Worm (Caenorhabditis elegans) whole organism, late embryonic: ENCODE results near the gene knl-1.

Experiments used
- C08G9.2 ChIP-seq: sonication (generic microtip); optimal IDR thresholded peaks from 2 replicates; lab custom pipeline; 2016; ENCODE audit warnings: mild to moderate bottlenecking, missing genetic modification characterization, moderate library complexity, missing compliant biosample characterization
- C38D4.7 ChIP-seq: fragments of 200-800 bp; sonication (Bioruptor generic); optimal IDR thresholded peaks from 2 replicates; lab custom pipeline; 2018; ENCODE audit warnings: mild to moderate bottlenecking, missing genetic modification characterization, moderate library complexity, missing compliant biosample characterization
- F13H6.1 ChIP-seq: sonication (generic microtip); optimal IDR thresholded peaks from 2 replicates; lab custom pipeline; 2016; ENCODE audit warnings: missing genetic modification characterization, missing compliant biosample characterization
- K02D7.2 ChIP-seq: sonication (generic microtip); optimal IDR thresholded peaks from 2 replicates; lab custom pipeline; 2017; ENCODE audit warnings: mild to moderate bottlenecking, missing genetic modification characterization, missing compliant biosample characterization
- T23F11.4 ChIP-seq: fragments of 200-800 bp; sonication (Bioruptor generic); optimal IDR thresholded peaks from 2 replicates; lab custom pipeline; 2018; ENCODE audit warnings: mild to moderate bottlenecking, missing genetic modification characterization, missing compliant biosample characterization
- ceh-14 ChIP-seq: sonication (generic microtip); optimal IDR thresholded peaks from 2 replicates; lab custom pipeline; 2016; ENCODE audit warnings: missing genotype, missing genetic modification characterization, missing compliant biosample characterization
- ceh-18 ChIP-seq: sonication (generic microtip); optimal IDR thresholded peaks from 2 replicates; lab custom pipeline; 2016; ENCODE audit warnings: missing genetic modification characterization, missing compliant biosample characterization
- ceh-19 ChIP-seq: fragments of 200-800 bp; sonication (Bioruptor generic); optimal IDR thresholded peaks from 2 replicates; lab custom pipeline; 2018; ENCODE audit warnings: mild to moderate bottlenecking, missing genetic modification characterization, missing compliant biosample characterization
- ceh-2 ChIP-seq: sonication (generic microtip); optimal IDR thresholded peaks from 2 replicates; lab custom pipeline; 2016; ENCODE audit warnings: missing genotype, missing genetic modification characterization, missing compliant biosample characterization
- ceh-22 ChIP-seq: sonication (generic microtip); optimal IDR thresholded peaks from 2 replicates; lab custom pipeline; 2017; ENCODE audit warnings: missing biosample characterization, missing genetic modification characterization
- ceh-30 ChIP-seq: fragments of 150-350 bp; optimal IDR thresholded peaks from 2 replicates; lab custom pipeline; 2014; ENCODE audit warnings: missing biosample characterization, missing genetic modification characterization
- ceh-31 ChIP-seq: sonication (generic microtip); optimal IDR thresholded peaks from 2 replicates; lab custom pipeline; 2016; ENCODE audit warnings: missing genetic modification characterization, missing compliant biosample characterization
- ceh-34 ChIP-seq: sonication (generic microtip); optimal IDR thresholded peaks from 2 replicates; lab custom pipeline; 2016; ENCODE audit warnings: mild to moderate bottlenecking, missing genetic modification characterization, missing compliant biosample characterization
- ceh-45 ChIP-seq: fragments of 200-800 bp; sonication (Bioruptor generic); IDR thresholded peaks from 2 replicates; pipeline ENCODE4 v1.3.6; 2022; ENCODE audit warnings: missing genetic modification reagents, missing genetic modification characterization, missing compliant biosample characterization
- ceh-48 ChIP-seq: sonication (generic microtip); optimal IDR thresholded peaks from 2 replicates; lab custom pipeline; 2016; ENCODE audit warnings: missing genetic modification characterization, inconsistent platforms, missing compliant biosample characterization
- dmd-4 ChIP-seq: sonication (generic microtip); optimal IDR thresholded peaks from 2 replicates; lab custom pipeline; 2016; ENCODE audit warnings: borderline replicate concordance, missing genetic modification characterization, missing compliant biosample characterization
- elt-2 ChIP-seq: sonication (generic microtip); optimal IDR thresholded peaks from 2 replicates; lab custom pipeline; 2016; ENCODE audit warnings: missing genetic modification reagents, missing genetic modification characterization, missing compliant biosample characterization
- ets-4 ChIP-seq: sonication (generic microtip); optimal IDR thresholded peaks from 2 replicates; lab custom pipeline; 2016; ENCODE audit warnings: missing genetic modification characterization, missing compliant biosample characterization
- fkh-6 ChIP-seq: sonication (generic microtip); optimal IDR thresholded peaks from 2 replicates; lab custom pipeline; 2016; ENCODE audit warnings: missing genetic modification characterization, missing compliant biosample characterization
- gmeb-2 ChIP-seq: sonication (generic microtip); optimal IDR thresholded peaks from 2 replicates; lab custom pipeline; 2016; ENCODE audit warnings: missing genetic modification characterization, inconsistent platforms, missing compliant biosample characterization
- hlh-13 ChIP-seq: fragments of 200-800 bp; sonication (Bioruptor generic); optimal IDR thresholded peaks from 2 replicates; lab custom pipeline; 2018; ENCODE audit warnings: mild to moderate bottlenecking, missing genetic modification characterization, missing compliant biosample characterization
- hlh-30 ChIP-seq: sonication (generic microtip); optimal IDR thresholded peaks from 2 replicates; lab custom pipeline; 2017; ENCODE audit warnings: antibody characterized with exemption, missing genetic modification characterization, missing compliant biosample characterization; ENCODE audit not compliant: insufficient read depth
- hlh-8 ChIP-seq: sonication (generic microtip); optimal IDR thresholded peaks from 2 replicates; lab custom pipeline; 2016; ENCODE audit warnings: missing genotype, missing genetic modification characterization, missing compliant biosample characterization
- lim-6 ChIP-seq: sonication (generic microtip); optimal IDR thresholded peaks from 2 replicates; lab custom pipeline; 2016; ENCODE audit warnings: missing genetic modification characterization, missing compliant biosample characterization
- lin-11 ChIP-seq: fragments of 200-800 bp; sonication (Bioruptor generic); optimal IDR thresholded peaks from 2 replicates; lab custom pipeline; 2018; ENCODE audit warnings: mild to moderate bottlenecking, missing genetic modification characterization, missing compliant biosample characterization
- madf-2 ChIP-seq: sonication (generic microtip); optimal IDR thresholded peaks from 2 replicates; lab custom pipeline; 2017; ENCODE audit warnings: missing genetic modification characterization, missing compliant biosample characterization
- nfya-1 ChIP-seq: sonication (generic microtip); optimal IDR thresholded peaks from 2 replicates; lab custom pipeline; 2017; ENCODE audit warnings: missing genetic modification characterization, mild to moderate bottlenecking, missing compliant biosample characterization, antibody characterized with exemption, moderate library complexity
- nhr-11 ChIP-seq: fragments of 150-350 bp; optimal IDR thresholded peaks from 2 replicates; lab custom pipeline; 2014; ENCODE audit warnings: missing biosample characterization, missing genetic modification characterization
- odd-2 ChIP-seq: sonication (generic microtip); optimal IDR thresholded peaks from 2 replicates; lab custom pipeline; 2017; ENCODE audit warnings: antibody characterized with exemption, mild to moderate bottlenecking, missing genetic modification characterization, missing compliant biosample characterization
- pag-3 ChIP-seq: sonication (generic microtip); optimal IDR thresholded peaks from 2 replicates; lab custom pipeline; 2016; ENCODE audit warnings: missing compliant biosample characterization, missing genetic modification characterization, borderline replicate concordance
- pat-9 ChIP-seq: fragments of 200-800 bp; sonication (Bioruptor generic); optimal IDR thresholded peaks from 2 replicates; lab custom pipeline; 2018; ENCODE audit warnings: mild to moderate bottlenecking, missing genetic modification characterization, moderate library complexity, missing compliant biosample characterization
- pqm-1 ChIP-seq: sonication (generic microtip); optimal IDR thresholded peaks from 2 replicates; lab custom pipeline; 2016; ENCODE audit warnings: missing genetic modification characterization, missing compliant biosample characterization
- pros-1 ChIP-seq: fragments of 150-350 bp; optimal IDR thresholded peaks from 2 replicates; lab custom pipeline; 2014; ENCODE audit warnings: missing biosample characterization, missing genetic modification reagents, missing genetic modification characterization
- ref-2 ChIP-seq: sonication (generic microtip); optimal IDR thresholded peaks from 2 replicates; lab custom pipeline; 2016; ENCODE audit warnings: missing genetic modification characterization, missing compliant biosample characterization
- rnt-1 ChIP-seq: sonication (generic microtip); optimal IDR thresholded peaks from 2 replicates; lab custom pipeline; 2016; ENCODE audit warnings: missing genetic modification characterization, missing compliant biosample characterization
- sdc-2 ChIP-seq: sonication (generic microtip); optimal IDR thresholded peaks from 2 replicates; lab custom pipeline; 2016; ENCODE audit warnings: missing genotype, missing genetic modification characterization, missing compliant biosample characterization
- sox-2 ChIP-seq: fragments of 200-800 bp; sonication (Bioruptor generic); IDR thresholded peaks from 2 replicates; pipeline ENCODE4 v1.3.6; 2022; ENCODE audit warnings: missing genetic modification reagents, missing genetic modification characterization, missing compliant biosample characterization
- sox-4 ChIP-seq: sonication (generic microtip); optimal IDR thresholded peaks from 2 replicates; lab custom pipeline; 2017; ENCODE audit warnings: mild to moderate bottlenecking, missing genetic modification characterization, inconsistent platforms, missing compliant biosample characterization
- syd-9 ChIP-seq: sonication (generic microtip); optimal IDR thresholded peaks from 2 replicates; lab custom pipeline; 2016; ENCODE audit warnings: mild to moderate bottlenecking, missing genetic modification characterization, moderate library complexity, missing compliant biosample characterization
- tbx-2 ChIP-seq: sonication (generic microtip); optimal IDR thresholded peaks from 2 replicates; lab custom pipeline; 2016; ENCODE audit warnings: missing genetic modification characterization, missing compliant biosample characterization
- unc-42 ChIP-seq: sonication (generic microtip); optimal IDR thresholded peaks from 2 replicates; lab custom pipeline; 2016; ENCODE audit warnings: missing genotype, missing genetic modification characterization, missing compliant biosample characterization
- unc-55 ChIP-seq: sonication (generic microtip); optimal IDR thresholded peaks from 2 replicates; lab custom pipeline; 2017; ENCODE audit warnings: missing biosample characterization, missing genetic modification reagents, missing genetic modification characterization
- unc-86 ChIP-seq: sonication (generic microtip); optimal IDR thresholded peaks from 2 replicates; lab custom pipeline; 2016; ENCODE audit warnings: missing genetic modification characterization, missing compliant biosample characterization
- ztf-16 ChIP-seq: sonication (generic microtip); optimal IDR thresholded peaks from 2 replicates; lab custom pipeline; 2017; ENCODE audit warnings: missing genetic modification characterization, missing compliant biosample characterization

The knl-1 gene

ce11 chrIII:8217919-8218318 lies 32.5 kb upstream of the knl-1 start, which contains the start of gene C30A5.16:
C30A5.16 (plus strand) TSS chrIII:8218219.
- TF ChIP-seq ceh-31 (tag; lab: Kevin White, UChicago) (peak; percentile 75), K02D7.2 (no peak), sox-2 (GFP tag; lab: Robert Waterston, UW) (peak; percentile 24), ceh-30 (tag; lab: Kevin White, UChicago) (no peak), ceh-14 (no peak), pat-9 (no peak)

DNA sequence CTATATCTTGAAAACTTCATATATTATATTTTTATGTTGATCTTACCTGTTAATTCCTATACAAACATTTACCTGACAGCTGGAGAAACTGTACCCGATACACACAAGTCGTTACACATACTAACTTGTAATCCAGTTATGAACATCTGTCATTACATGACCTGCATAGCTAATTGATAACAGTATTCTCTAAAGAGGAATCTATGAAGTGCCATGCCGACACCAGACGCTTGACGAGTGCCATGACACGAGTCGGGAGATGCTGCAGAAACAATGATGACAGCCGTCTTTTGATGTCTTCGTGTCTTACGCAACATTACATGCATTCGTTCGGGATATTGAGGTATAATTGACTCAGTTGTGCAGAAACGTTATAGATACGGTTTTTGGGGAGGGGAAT lies 30.4 kb upstream of the knl-1 start:
- no peak for TF ChIP-seq T23F11.4 (GFP tag; lab: Kevin White, UChicago)
- TF ChIP-seq unc-86 (tag; lab: Kevin White, UChicago), result peak; percentile 38

- no peak for TF ChIP-seq ceh-48 (tag; lab: Kevin White, UChicago)
- TF ChIP-seq odd-2 (tag; lab: Kevin White, UChicago), result no peak
- TF ChIP-seq hlh-8 (tag; lab: Kevin White, UChicago), result no peak
- no peak for TF ChIP-seq K02D7.2
- no peak for TF ChIP-seq gmeb-2 (tag; lab: Kevin White, UChicago)
- no peak for TF ChIP-seq rnt-1 (tag; lab: Kevin White, UChicago)
- TF ChIP-seq C38D4.7 (GFP tag; lab: Kevin White, UChicago), result no peak
- TF ChIP-seq pros-1 (tag; lab: Kevin White, UChicago), result no peak
- no peak for TF ChIP-seq C08G9.2
- no peak for TF ChIP-seq lim-6 (tag; lab: Kevin White, UChicago)
- TF ChIP-seq dmd-4 (tag; lab: Kevin White, UChicago), result no peak
These were observed 25.7 kb upstream of the knl-1 start, which contains the start of gene mob-4 for ce11 chrIII:8224769-8225168. mob-4 (plus strand) TSS chrIII:8225097.

ce11 chrIII:8226178-8226577 lies 24.3 kb upstream of the knl-1 start, which contains the start of gene rfs-1:
rfs-1 (plus strand) TSS chrIII:8226478.
- TF ChIP-seq ets-4 (no peak), sdc-2 (tag; lab: Kevin White, UChicago) (no peak), nhr-11 (tag; lab: Kevin White, UChicago) (no peak), hlh-30 (no peak), elt-2 (tag; lab: Kevin White, UChicago) (no peak), ceh-2 (tag; lab: Kevin White, UChicago) (no peak), ceh-45 (GFP tag; lab: Robert Waterston, UW) (no peak), ref-2 (tag; lab: Kevin White, UChicago) (no peak), pqm-1 (no peak), pag-3 (tag; lab: Kevin White, UChicago) (no peak), nfya-1 (tag; lab: Kevin White, UChicago) (no peak), hlh-13 (GFP tag; lab: Kevin White, UChicago) (no peak), T23F11.4 (GFP tag; lab: Kevin White, UChicago) (no peak), lin-11 (tag; lab: Kevin White, UChicago) (no peak), unc-42 (tag; lab: Kevin White, UChicago) (no peak)

- TF ChIP-seq ceh-18 (tag; lab: Kevin White, UChicago) (peak; percentile 57), ceh-45 (GFP tag; lab: Robert Waterston, UW) (no peak), ceh-19 (GFP tag; lab: Kevin White, UChicago) (no peak), sox-4 (tag; lab: Kevin White, UChicago) (no peak), unc-42 (tag; lab: Kevin White, UChicago) (peak; percentile 1), ceh-22 (tag; lab: Kevin White, UChicago) (no peak), hlh-30 (peak; percentile 95), ztf-16 (tag; lab: Kevin White, UChicago) (peak; percentile 16), ceh-30 (tag; lab: Kevin White, UChicago) (no peak), rnt-1 (tag; lab: Kevin White, UChicago) (peak; percentile 57), tbx-2 (tag; lab: Kevin White, UChicago) (peak; percentile 66), C38D4.7 (GFP tag; lab: Kevin White, UChicago) (no peak), pros-1 (tag; lab: Kevin White, UChicago) (no peak), ceh-14 (peak; percentile 13), madf-2 (tag; lab: Kevin White, UChicago) (no peak), ceh-31 (tag; lab: Kevin White, UChicago) (peak; percentile 58), nfya-1 (tag; lab: Kevin White, UChicago) (peak; percentile 52), F13H6.1 (tag; lab: Kevin White, UChicago) (peak; percentile 13), C08G9.2 (no peak), fkh-6 (tag; lab: Kevin White, UChicago) (no peak), ceh-34 (tag; lab: Kevin White, UChicago) (peak; percentile 73), ceh-2 (tag; lab: Kevin White, UChicago) (no peak), syd-9 (tag; lab: Kevin White, UChicago) (no peak), unc-55 (GFP tag; lab: Kevin White, UChicago) (peak; percentile 77)
These were observed 22.9 kb upstream of the knl-1 start, which contains the start of gene fbxl-1 for ce11 chrIII:8227511-8227910. fbxl-1 (plus strand) TSS chrIII:8227830.
